Fruit fly (Drosophila melanogaster) whole organism, adult: Measurements from ENCODE around the gene CG12609.
A peak's percentile ranks its signal among the peaks of the same experiment; 100 is the strongest.

Experiments
- CG11617 ChIP-seq: fragments of 200-800 bp; sonication (Bioruptor generic); optimal IDR thresholded peaks from 2 replicates; lab custom pipeline; 2017; ENCODE audit warnings: mild to moderate bottlenecking, missing biosample characterization, missing genetic modification reagents, missing genetic modification characterization
- CG12768 ChIP-seq: fragments of 200-800 bp; sonication (Bioruptor generic); optimal IDR thresholded peaks from 2 replicates; lab custom pipeline; 2017; ENCODE audit warnings: missing biosample characterization, missing genetic modification characterization, mild to moderate bottlenecking, moderate library complexity, missing genetic modification reagents
- CG14711 ChIP-seq: fragments of 200-800 bp; sonication (Bioruptor generic); optimal IDR thresholded peaks from 2 replicates; lab custom pipeline; 2018; ENCODE audit warnings: missing biosample characterization, mild to moderate bottlenecking, missing genetic modification characterization, moderate library complexity
- CG1620 ChIP-seq: fragments of 200-800 bp; sonication (Bioruptor generic); optimal IDR thresholded peaks from 2 replicates; lab custom pipeline; 2016; ENCODE audit warnings: missing biosample characterization, missing genetic modification characterization
- CG7045 ChIP-seq: fragments of 200-800 bp; sonication (Bioruptor generic); optimal IDR thresholded peaks from 2 replicates; lab custom pipeline; 2017; ENCODE audit warnings: missing biosample characterization, mild to moderate bottlenecking, missing genetic modification characterization
- CG7101 ChIP-seq: fragments of 200-800 bp; sonication (Bioruptor generic); optimal IDR thresholded peaks from 2 replicates; lab custom pipeline; 2018; ENCODE audit warnings: missing biosample characterization, mild to moderate bottlenecking, missing genetic modification characterization, moderate library complexity
- Crg-1 ChIP-seq: fragments of 200-800 bp; sonication (Bioruptor generic); optimal IDR thresholded peaks from 2 replicates; lab custom pipeline; 2016; ENCODE audit warnings: missing biosample characterization, missing genetic modification characterization
- Hr96 ChIP-seq: fragments of 200-800 bp; sonication (Bioruptor generic); optimal IDR thresholded peaks from 2 replicates; lab custom pipeline; 2016; ENCODE audit warnings: missing biosample characterization, missing genetic modification characterization
- Mnt ChIP-seq: fragments of 200-800 bp; sonication (Bioruptor generic); optimal IDR thresholded peaks from 2 replicates; lab custom pipeline; 2016; ENCODE audit warnings: missing biosample characterization, mild to moderate bottlenecking, missing genetic modification characterization
- cic ChIP-seq: fragments of 200-800 bp; sonication (Bioruptor generic); optimal IDR thresholded peaks from 2 replicates; lab custom pipeline; 2017; ENCODE audit warnings: missing biosample characterization, mild to moderate bottlenecking, missing genetic modification characterization, moderate library complexity
- cnc ChIP-seq, 2 experiments: fragments of >200 bp; optimal IDR thresholded peaks; 2 replicates each; lab custom pipeline; 2017
- kay ChIP-seq: fragments of 200-800 bp; sonication (Bioruptor generic); peaks from one replicate; lab custom pipeline; 2016; ENCODE audit warnings: missing biosample characterization, missing genetic modification characterization, borderline replicate concordance
- ovo ChIP-seq: fragments of 200-800 bp; sonication (Bioruptor generic); optimal IDR thresholded peaks from 2 replicates; lab custom pipeline; 2016; ENCODE audit warnings: missing biosample characterization, missing genetic modification characterization
- toe ChIP-seq: fragments of 200-800 bp; sonication (Bioruptor generic); optimal IDR thresholded peaks from 2 replicates; lab custom pipeline; 2016; ENCODE audit warnings: missing biosample characterization, missing genetic modification characterization

- TF ChIP-seq CG1620 (GFP tag; lab: Kevin White, UChicago): peak; percentile 10
- no peak for TF ChIP-seq CG7045 (GFP tag; lab: Kevin White, UChicago)
- TF ChIP-seq CG14711: no peak
- TF ChIP-seq ovo (GFP tag; lab: Kevin White, UChicago): no peak
- TF ChIP-seq cnc (optimal IDR thresholded peaks at IDR 0.05; lab: Kevin White, UChicago): no peak
- TF ChIP-seq cic (GFP tag; lab: Kevin White, UChicago): no peak
- no peak for TF ChIP-seq CG12768 (GFP tag; lab: Kevin White, UChicago)
- TF ChIP-seq Hr96 (GFP tag; lab: Kevin White, UChicago): peak; percentile 30
- TF ChIP-seq kay (GFP tag; lab: Kevin White, UChicago): no peak
- TF ChIP-seq Mnt (GFP tag; lab: Kevin White, UChicago): no peak
- no peak for TF ChIP-seq CG7101
- TF ChIP-seq Crg-1: no peak
- TF ChIP-seq toe (GFP tag; lab: Kevin White, UChicago): peak; percentile 44
- TF ChIP-seq CG11617 (GFP tag; lab: Kevin White, UChicago): peak; percentile 11
Observed at dm6 chrX:18783417-18784123, 35.5 kb upstream of the CG12609 start, which contains the start of gene CG18259.
